Worm (Caenorhabditis elegans) whole organism, late embryonic: ENCODE measurements around the gene npr-26.

Experiments used
- elt-2 ChIP-seq: sonication (generic microtip); optimal IDR thresholded peaks from 2 replicates; lab custom pipeline; 2016; ENCODE audit warnings: missing genetic modification reagents, missing genetic modification characterization, missing compliant biosample characterization
- fkh-10 ChIP-seq: fragments of 150-350 bp; optimal IDR thresholded peaks from 2 replicates; lab custom pipeline; 2014; ENCODE audit warnings: missing biosample characterization, missing genetic modification reagents, missing genetic modification characterization

ce11 chrIV:17376127-17376526 is 41.5 kb downstream of the npr-26 start, which contains the start of gene haf-1:
- TF ChIP-seq elt-2 (tag; lab: Kevin White, UChicago) (no peak), fkh-10 (GFP tag; lab: Kevin White, UChicago) (no peak)
